Worm (Caenorhabditis elegans): Measurements from ENCODE around the gene T09B9.5.

DNA sequence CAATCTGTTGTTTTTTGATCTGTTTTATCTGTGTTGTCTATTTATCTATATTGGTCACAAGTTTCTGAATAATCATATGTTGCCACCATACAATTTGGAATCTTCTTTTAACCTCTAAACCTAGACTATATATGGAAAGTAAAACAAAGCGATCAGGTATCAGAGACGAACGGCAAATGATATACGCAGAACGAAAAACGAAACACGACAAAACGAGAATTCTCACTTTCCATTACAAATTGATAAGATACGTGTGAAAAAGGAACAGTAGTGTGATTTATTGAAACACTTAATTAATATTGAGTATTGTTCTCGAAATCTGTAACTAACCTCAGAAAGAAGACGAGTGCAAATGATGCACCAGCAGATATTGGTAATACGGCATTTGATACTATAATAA, 13.7 kb upstream of the T09B9.5 start:
- no peak for TF ChIP-seq unc-39 (tag; optimal IDR thresholded peaks at IDR 0.05)
- TF ChIP-seq lsy-12 (tag; optimal IDR thresholded peaks at IDR 0.05), result no peak
- TF ChIP-seq mdl-1 (tag; optimal IDR thresholded peaks at IDR 0.05), result no peak
- no peak for TF ChIP-seq nhr-12 (tag; optimal IDR thresholded peaks at IDR 0.05)
- TF ChIP-seq ceh-9 (tag; optimal IDR thresholded peaks at IDR 0.05), result no peak
- no peak for TF ChIP-seq nhr-67 (tag; optimal IDR thresholded peaks at IDR 0.05)
- TF ChIP-seq nfya-1 (tag; optimal IDR thresholded peaks at IDR 0.05; ENCODE audit: insufficient read depth), result no peak
- no peak for TF ChIP-seq pha-4 (tag; optimal IDR thresholded peaks at IDR 0.05)
- TF ChIP-seq aly-2 (tag; optimal IDR thresholded peaks at IDR 0.05), result no peak
- no peak for TF ChIP-seq unc-62 (GFP tag; optimal IDR thresholded peaks at IDR 0.05)
- TF ChIP-seq ztf-4 (tag; optimal IDR thresholded peaks at IDR 0.05), result no peak
- no peak for TF ChIP-seq pqm-1 (tag; optimal IDR thresholded peaks at IDR 0.05)
- no peak for TF ChIP-seq jun-1 (tag; optimal IDR thresholded peaks at IDR 0.05)
- TF ChIP-seq nhr-237 (tag; optimal IDR thresholded peaks at IDR 0.05), result no peak
